Fruit fly (Drosophila melanogaster): ENCODE data around the gene CG44040.

DNA sequence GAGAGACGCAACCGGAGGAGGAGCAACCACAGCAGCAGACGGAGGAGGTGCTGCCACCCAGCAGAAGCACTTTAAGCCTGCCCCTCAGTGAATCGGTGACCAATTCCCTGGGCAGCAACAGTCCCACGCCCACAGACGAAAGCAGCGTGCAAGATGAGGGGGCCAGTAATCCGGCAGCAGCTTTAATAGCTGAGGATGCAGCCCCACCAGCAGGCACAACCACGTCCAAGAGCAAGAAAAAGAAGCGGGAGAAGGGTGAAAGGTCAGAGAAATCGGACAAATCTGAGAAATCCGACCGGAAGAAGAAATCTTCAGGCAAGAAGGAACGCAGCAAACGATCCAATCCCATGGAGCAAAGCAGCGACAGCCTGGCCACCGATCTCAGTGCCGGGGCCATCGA, 31.4 kb upstream of the CG44040 start:
- TF ChIP-seq pan (optimal IDR thresholded peaks at IDR 0.05) (no peak), usp (GFP tag; optimal IDR thresholded peaks at IDR 0.05) (no peak)
